Worm (Caenorhabditis elegans) whole organism, young adult: Measurements from ENCODE around the gene rab-1.

Source experiments
- B0035.1 ChIP-seq: sonication (generic microtip); optimal IDR thresholded peaks from 2 replicates; lab custom pipeline; 2016; ENCODE audit warnings: missing genetic modification characterization, mild to moderate bottlenecking, missing compliant biosample characterization, missing genotype, missing genetic modification reagents
- B0336.3 ChIP-seq: fragments of 200-800 bp; sonication (Bioruptor generic); IDR thresholded peaks from 2 replicates; pipeline ENCODE4 v1.3.6; 2022; ENCODE audit warnings: missing genetic modification characterization, missing compliant biosample characterization
- F23B12.7 ChIP-seq: sonication (generic microtip); optimal IDR thresholded peaks from 2 replicates; lab custom pipeline; 2017; ENCODE audit warnings: missing genetic modification characterization, mild to moderate bottlenecking, missing compliant biosample characterization, antibody characterized with exemption, moderate library complexity; ENCODE audit not compliant: insufficient read depth
- F52B5.7 ChIP-seq: sonication (generic microtip); optimal IDR thresholded peaks from 2 replicates; lab custom pipeline; 2016; ENCODE audit warnings: mild to moderate bottlenecking, missing genetic modification characterization, missing compliant biosample characterization
- F57C9.4 ChIP-seq: sonication (generic microtip); optimal IDR thresholded peaks from 2 replicates; lab custom pipeline; 2017; ENCODE audit warnings: mild to moderate bottlenecking, missing genetic modification characterization, missing compliant biosample characterization
- K12H6.12 ChIP-seq: fragments of 200-800 bp; sonication (Bioruptor generic); optimal IDR thresholded peaks from 2 replicates; lab custom pipeline; 2018; ENCODE audit warnings: mild to moderate bottlenecking, missing genetic modification characterization, missing compliant biosample characterization
- T26A5.8 ChIP-seq: sonication (generic microtip); optimal IDR thresholded peaks from 2 replicates; lab custom pipeline; 2016; ENCODE audit warnings: missing genetic modification characterization, missing compliant biosample characterization
- Y56A3A.18 ChIP-seq: fragments of 200-800 bp; sonication (Bioruptor generic); IDR thresholded peaks from 2 replicates; pipeline ENCODE4 v1.3.6; 2022; ENCODE audit warnings: missing genetic modification reagents, missing genetic modification characterization, missing compliant biosample characterization
- Y79H2A.3 ChIP-seq: fragments of 200-800 bp; sonication (Bioruptor generic); conservative IDR thresholded peaks from 2 replicates; pipeline ENCODE4 v1.3.6; 2022; ENCODE audit warnings: missing genetic modification reagents, missing genetic modification characterization, missing compliant biosample characterization
- ama-1 ChIP-seq, 3 experiments: fragments of 150-350 bp in 1 of 3; sonication (generic microtip) in 2 of 3; optimal IDR thresholded peaks; 2 replicates each; lab custom pipeline; 2014 to 2018; ENCODE audit warnings: missing biosample characterization in 2 of 3, missing genetic modification characterization in 2 of 3, missing genetic modification reagents in 2 of 3
- atf-7 ChIP-seq: sonication (generic microtip); optimal IDR thresholded peaks from 2 replicates; lab custom pipeline; 2017; ENCODE audit warnings: mild to moderate bottlenecking, missing genetic modification characterization, missing compliant biosample characterization
- ccch-3 ChIP-seq: fragments of 200-800 bp; sonication (Bioruptor generic); optimal IDR thresholded peaks from 2 replicates; lab custom pipeline; 2018; ENCODE audit warnings: mild to moderate bottlenecking, missing genetic modification characterization, missing compliant biosample characterization
- cebp-1 ChIP-seq, 2 experiments: fragments of 200-800 bp in 1 of 2; sonication (Bioruptor generic) in 1 of 2; sonication (generic microtip) in 1 of 2; IDR thresholded peaks in 1 of 2; optimal IDR thresholded peaks in 1 of 2; 2 replicates each; pipeline versions ENCODE4 v1.3.6 to Lab custom; 2017 to 2022; ENCODE audit warnings: missing compliant biosample characterization in 2 of 2, missing genetic modification characterization in 2 of 2, mild to moderate bottlenecking in 1 of 2, missing genetic modification reagents in 1 of 2, moderate library complexity in 1 of 2
- cebp-2 ChIP-seq: fragments of 200-800 bp; sonication (Bioruptor generic); IDR thresholded peaks from 2 replicates; pipeline ENCODE4 v1.3.6; 2022; ENCODE audit warnings: missing genetic modification characterization, missing compliant biosample characterization
- ceh-27 ChIP-seq: fragments of 200-800 bp; sonication (Bioruptor generic); optimal IDR thresholded peaks from 2 replicates; lab custom pipeline; 2018; ENCODE audit warnings: mild to moderate bottlenecking, missing genetic modification characterization, moderate library complexity, missing compliant biosample characterization
- ceh-58 ChIP-seq: fragments of 200-800 bp; sonication (Bioruptor generic); IDR thresholded peaks from 2 replicates; pipeline ENCODE4 v1.3.6; 2022; ENCODE audit warnings: missing genetic modification characterization, missing compliant biosample characterization
- dpff-1 ChIP-seq: sonication (generic microtip); optimal IDR thresholded peaks from 2 replicates; lab custom pipeline; 2017; ENCODE audit warnings: mild to moderate bottlenecking, missing genetic modification characterization, missing compliant biosample characterization
- dpl-1 ChIP-seq: fragments of 150-350 bp; optimal IDR thresholded peaks from 2 replicates; lab custom pipeline; 2014; ENCODE audit warnings: missing biosample characterization, missing genetic modification reagents, missing genetic modification characterization
- efl-1 ChIP-seq: fragments of 150-350 bp; optimal IDR thresholded peaks from 2 replicates; lab custom pipeline; 2014; ENCODE audit warnings: missing biosample characterization, missing genetic modification reagents, missing genetic modification characterization
- egl-44 ChIP-seq: fragments of 200-800 bp; sonication (Bioruptor generic); IDR thresholded peaks from 2 replicates; pipeline ENCODE4 v1.3.6; 2022; ENCODE audit warnings: missing genetic modification reagents, missing genetic modification characterization, missing compliant biosample characterization
- ekl-4 ChIP-seq: fragments of 200-800 bp; sonication (Bioruptor generic); IDR thresholded peaks from 2 replicates; pipeline ENCODE4 v1.3.6; 2022; ENCODE audit warnings: missing genetic modification reagents, missing genetic modification characterization, missing compliant biosample characterization
- ets-4 ChIP-seq: fragments of 200-800 bp; sonication (Bioruptor generic); optimal IDR thresholded peaks from 2 replicates; lab custom pipeline; 2018; ENCODE audit warnings: mild to moderate bottlenecking, missing genetic modification characterization, missing compliant biosample characterization
- fkh-3 ChIP-seq: sonication (generic microtip); optimal IDR thresholded peaks from 2 replicates; lab custom pipeline; 2016; ENCODE audit warnings: mild to moderate bottlenecking, missing genetic modification characterization, missing compliant biosample characterization
- gei-17 ChIP-seq: fragments of 200-800 bp; sonication (Bioruptor generic); optimal IDR thresholded peaks from 2 replicates; lab custom pipeline; 2018; ENCODE audit warnings: mild to moderate bottlenecking, missing genetic modification characterization, missing compliant biosample characterization
- hlh-26 ChIP-seq: fragments of 200-800 bp; sonication (Bioruptor generic); conservative IDR thresholded peaks from 2 replicates; pipeline ENCODE4 v1.3.6; 2022; ENCODE audit warnings: missing genetic modification reagents, missing genetic modification characterization, missing compliant biosample characterization
- hrde-1 ChIP-seq: sonication (generic microtip); optimal IDR thresholded peaks from 2 replicates; lab custom pipeline; 2016; ENCODE audit warnings: missing genetic modification characterization, mild to moderate bottlenecking, missing compliant biosample characterization, moderate library complexity, missing genotype, missing genetic modification reagents, borderline replicate concordance
- hsf-1 ChIP-seq: fragments of 200-800 bp; sonication (Bioruptor generic); IDR thresholded peaks from 2 replicates; pipeline ENCODE4 v1.3.6; 2022; ENCODE audit warnings: missing genetic modification reagents, missing genetic modification characterization, missing compliant biosample characterization
- let-526 ChIP-seq: fragments of 200-800 bp; sonication (Bioruptor generic); IDR thresholded peaks from 2 replicates; pipeline ENCODE4 v1.3.6; 2022; ENCODE audit warnings: missing genetic modification reagents, missing genetic modification characterization, missing compliant biosample characterization
- lsl-1 ChIP-seq: fragments of 200-800 bp; sonication (Bioruptor generic); optimal IDR thresholded peaks from 2 replicates; lab custom pipeline; 2018; ENCODE audit warnings: mild to moderate bottlenecking, missing genetic modification characterization, moderate library complexity, missing compliant biosample characterization
- madf-10 ChIP-seq: sonication (generic microtip); optimal IDR thresholded peaks from 2 replicates; lab custom pipeline; 2016; ENCODE audit warnings: mild to moderate bottlenecking, missing genetic modification characterization, missing compliant biosample characterization
- mcd-1 ChIP-seq: fragments of 200-800 bp; sonication (Bioruptor generic); IDR thresholded peaks from 2 replicates; pipeline ENCODE4 v1.3.6; 2022; ENCODE audit warnings: missing genetic modification reagents, missing genetic modification characterization, missing compliant biosample characterization
- mel-28 ChIP-seq: sonication (generic microtip); optimal IDR thresholded peaks from 2 replicates; lab custom pipeline; 2016; ENCODE audit warnings: borderline replicate concordance, mild to moderate bottlenecking, missing genetic modification characterization, missing compliant biosample characterization
- nfya-2 ChIP-seq: fragments of 200-800 bp; sonication (Bioruptor generic); IDR thresholded peaks from 2 replicates; pipeline ENCODE4 v1.3.6; 2022; ENCODE audit warnings: missing genetic modification reagents, missing genetic modification characterization, missing compliant biosample characterization
- nhr-27 ChIP-seq: fragments of 200-800 bp; sonication (Bioruptor generic); optimal IDR thresholded peaks from 2 replicates; lab custom pipeline; 2018; ENCODE audit warnings: mild to moderate bottlenecking, missing genetic modification characterization, moderate library complexity, missing compliant biosample characterization
- nhr-80 ChIP-seq: sonication (generic microtip); optimal IDR thresholded peaks from 2 replicates; lab custom pipeline; 2016; ENCODE audit warnings: missing genetic modification characterization, missing compliant biosample characterization
- pha-4 ChIP-seq: fragments of 150-350 bp; sonication (generic microtip); optimal IDR thresholded peaks from 2 replicates; lab custom pipeline; 2014; ENCODE audit warnings: missing biosample characterization, missing genetic modification reagents, missing genetic modification characterization
- rcor-1 ChIP-seq: fragments of 200-800 bp; sonication (Bioruptor generic); IDR thresholded peaks from 2 replicates; pipeline ENCODE4 v1.3.6; 2022; ENCODE audit warnings: missing genetic modification reagents, missing genetic modification characterization, missing compliant biosample characterization
- sea-2 ChIP-seq: fragments of 200-800 bp; sonication (Bioruptor generic); IDR thresholded peaks from 2 replicates; pipeline ENCODE4 v1.3.6; 2022; ENCODE audit warnings: missing genetic modification characterization, missing compliant biosample characterization
- tbp1 ChIP-seq: fragments of 200-800 bp; sonication (Bioruptor generic); optimal IDR thresholded peaks from 2 replicates; lab custom pipeline; 2018; ENCODE audit warnings: mild to moderate bottlenecking, missing genetic modification characterization, missing compliant biosample characterization
- unc-62 ChIP-seq: fragments of 150-350 bp; optimal IDR thresholded peaks from 2 replicates; lab custom pipeline; 2014; ENCODE audit warnings: missing biosample characterization, missing genetic modification reagents, missing genetic modification characterization
- zfh-2 ChIP-seq: fragments of 200-800 bp; sonication (Bioruptor generic); conservative IDR thresholded peaks from 2 replicates; pipeline ENCODE4 v1.3.6; 2022; ENCODE audit warnings: missing genetic modification reagents, missing genetic modification characterization, missing compliant biosample characterization
- zim-3 ChIP-seq: sonication (generic microtip); optimal IDR thresholded peaks from 2 replicates; lab custom pipeline; 2017; ENCODE audit warnings: mild to moderate bottlenecking, missing genetic modification characterization, moderate library complexity, missing compliant biosample characterization
- ztf-18 ChIP-seq: sonication (generic microtip); optimal IDR thresholded peaks from 2 replicates; lab custom pipeline; 2016; ENCODE audit warnings: missing genotype, mild to moderate bottlenecking, missing genetic modification characterization, missing compliant biosample characterization
- ztf-25 ChIP-seq: fragments of 200-800 bp; sonication (Bioruptor generic); IDR thresholded peaks from 2 replicates; pipeline ENCODE4 v1.3.6; 2022; ENCODE audit warnings: missing genetic modification reagents, missing genetic modification characterization, missing compliant biosample characterization
- ztf-28 ChIP-seq: fragments of 200-800 bp; sonication (Bioruptor generic); IDR thresholded peaks from 2 replicates; pipeline ENCODE4 v1.3.6; 2022; ENCODE audit warnings: missing genetic modification reagents, missing genetic modification characterization, missing compliant biosample characterization
- ztf-6 ChIP-seq: fragments of 200-800 bp; sonication (Bioruptor generic); IDR thresholded peaks from 2 replicates; pipeline ENCODE4 v1.3.6; 2022; ENCODE audit warnings: missing genetic modification reagents, missing genetic modification characterization, missing compliant biosample characterization

The rab-1 gene

DNA sequence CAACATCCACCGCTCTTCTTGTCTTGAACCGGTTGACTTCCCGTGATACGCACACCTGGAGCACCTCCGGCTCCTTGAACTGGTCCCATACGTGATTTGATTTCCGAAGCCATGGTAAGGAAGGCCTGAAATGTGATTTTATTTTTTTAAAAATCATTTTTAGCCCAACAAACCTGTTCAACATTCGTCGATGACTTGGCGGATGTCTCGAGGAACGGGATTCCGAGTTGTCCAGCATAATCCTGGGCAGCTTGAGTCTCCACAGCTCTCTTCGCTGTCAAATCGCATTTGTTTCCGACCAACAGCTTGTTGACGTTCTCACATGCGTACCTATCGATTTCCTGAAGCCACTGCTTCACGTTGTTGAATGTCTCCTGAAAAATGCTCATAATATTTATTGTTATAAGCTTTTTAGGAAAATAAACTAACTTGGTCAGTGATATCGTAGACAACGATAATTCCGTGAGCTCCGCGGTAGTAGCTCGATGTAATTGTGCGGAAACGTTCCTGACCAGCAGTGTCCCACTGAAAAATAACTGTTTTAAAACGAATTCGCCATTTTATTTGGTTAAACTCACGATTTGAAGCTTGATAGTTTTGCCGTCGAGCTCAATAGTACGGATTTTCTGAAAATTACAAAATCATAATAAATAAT, 584 bp downstream of the rab-1 start (continued):
- TF ChIP-seq nhr-27 (tag; lab: Kevin White, UChicago) (no peak), mel-28 (tag; lab: Kevin White, UChicago) (no peak), rcor-1 (no peak)

DNA sequence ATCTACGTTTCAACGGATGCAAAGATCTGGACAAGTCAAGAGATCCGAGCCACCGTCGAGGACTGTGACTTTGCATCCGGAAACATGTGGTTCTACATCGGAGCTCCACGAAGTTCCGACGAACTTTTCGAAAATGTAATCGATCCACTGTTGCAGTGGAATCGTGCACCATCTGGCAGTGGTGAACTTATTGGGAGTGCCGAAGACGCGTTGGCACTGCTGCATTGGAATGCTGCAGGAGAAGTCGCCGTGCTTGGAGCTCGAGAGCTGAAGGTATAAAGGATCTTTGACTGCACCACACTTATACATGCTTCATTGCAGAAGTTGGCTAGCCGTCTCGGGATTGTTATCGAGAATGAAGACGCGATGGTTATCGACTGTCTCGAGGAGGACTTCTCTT, 1.8 kb downstream of the rab-1 start:
- TF ChIP-seq atf-7 (tag; lab: Kevin White, UChicago) (no peak), madf-10 (tag; lab: Kevin White, UChicago) (no peak), egl-44 (GFP tag; lab: Robert Waterston, UW) (no peak), fkh-3 (tag; lab: Kevin White, UChicago) (no peak), hsf-1 (peak; percentile 46; the same call in 1 of the 2 replicates), B0035.1 (tag; lab: Kevin White, UChicago) (peak; percentile 9), ets-4 (GFP tag; lab: Kevin White, UChicago) (no peak), ztf-6 (no peak), ztf-28 (0 out of 2 replicates have a peak, but pooled peaks have one; percentile 6), cebp-1 (GFP tag; IDR thresholded peaks at IDR 0.05; lab: Robert Waterston, UW) (no peak), cebp-1 (tag; optimal IDR thresholded peaks at IDR 0.05; lab: Kevin White, UChicago) (no peak), F23B12.7 (tag; lab: Kevin White, UChicago) (no peak), ama-1 (optimal IDR thresholded peaks at IDR 0.05; lab: Kevin White, UChicago) (peak; percentile 53), ama-1 (GFP tag; optimal IDR thresholded peaks at IDR 0.05; lab: Kevin White, UChicago) (no peak), dpl-1 (GFP tag; lab: Kevin White, UChicago) (no peak), nfya-2 (GFP tag; lab: Robert Waterston, UW) (no peak), zfh-2 (GFP tag; lab: Robert Waterston, UW) (peak; percentile 66; the same call in 1 of the 2 replicates), Y79H2A.3 (peak; percentile 40; the same call in 1 of the 2 replicates), nhr-80 (tag; lab: Kevin White, UChicago) (no peak), mcd-1 (peak; percentile 46), hrde-1 (tag; lab: Kevin White, UChicago) (no peak), efl-1 (GFP tag; lab: Kevin White, UChicago) (no peak), ccch-3 (GFP tag; lab: Kevin White, UChicago) (no peak), T26A5.8 (tag; lab: Kevin White, UChicago) (no peak), tbp1 (no peak), sea-2 (no peak), ztf-25 (no peak), zim-3 (tag; lab: Kevin White, UChicago) (no peak), rcor-1 (no peak), B0336.3 (GFP tag; lab: Robert Waterston, UW) (peak; percentile 43; the same call in 1 of the 2 replicates), cebp-2 (GFP tag; lab: Robert Waterston, UW) (no peak), F57C9.4 (tag; lab: Kevin White, UChicago) (no peak), let-526 (GFP tag; lab: Robert Waterston, UW) (no peak), ztf-18 (tag; lab: Kevin White, UChicago) (no peak), hlh-26 (no peak), ceh-27 (GFP tag; lab: Kevin White, UChicago) (no peak), unc-62 (no peak), pha-4 (no peak), ceh-58 (GFP tag; lab: Robert Waterston, UW) (no peak), Y56A3A.18 (GFP tag; lab: Robert Waterston, UW) (0 out of 2 replicates have a peak, but pooled peaks have one; percentile 11), K12H6.12 (tag; lab: Kevin White, UChicago) (no peak), lsl-1 (no peak), gei-17 (GFP tag; lab: Kevin White, UChicago) (no peak), F52B5.7 (tag; lab: Kevin White, UChicago) (no peak), dpff-1 (no peak), ekl-4 (no peak; the same call in 1 of the 2 replicates)
